Worm (Caenorhabditis elegans) whole organism, L2 larva: ENCODE measurements around the gene T02H6.8.

Source experiments
- C34F6.9 ChIP-seq: fragments of 150-350 bp; optimal IDR thresholded peaks from 2 replicates; lab custom pipeline; 2014; ENCODE audit warnings: missing biosample characterization, missing genetic modification characterization
- F13H6.1 ChIP-seq: sonication (generic microtip); optimal IDR thresholded peaks from 2 replicates; lab custom pipeline; 2016; ENCODE audit warnings: missing genetic modification characterization, missing compliant biosample characterization
- R02D3.7 ChIP-seq: fragments of 150-350 bp; optimal IDR thresholded peaks from 2 replicates; lab custom pipeline; 2014; ENCODE audit warnings: missing biosample characterization, missing genetic modification characterization
- ZK546.5 ChIP-seq: sonication (generic microtip); optimal IDR thresholded peaks from 2 replicates; lab custom pipeline; 2017; ENCODE audit warnings: missing biosample characterization, missing genetic modification characterization
- aly-2 ChIP-seq: fragments of 150-350 bp; optimal IDR thresholded peaks from 2 replicates; lab custom pipeline; 2014; ENCODE audit warnings: missing biosample characterization, missing genetic modification characterization
- ama-1 ChIP-seq: fragments of 150-350 bp; optimal IDR thresholded peaks from 2 replicates; lab custom pipeline; 2018; ENCODE audit warnings: inconsistent platforms
- blmp-1 ChIP-seq: sonication (generic microtip); optimal IDR thresholded peaks from 2 replicates; lab custom pipeline; 2017; ENCODE audit warnings: missing genetic modification characterization, mild to moderate bottlenecking, missing compliant biosample characterization, antibody characterized with exemption, moderate library complexity; ENCODE audit not compliant: insufficient read depth
- ceh-16 ChIP-seq: fragments of 150-350 bp; optimal IDR thresholded peaks from 2 replicates; lab custom pipeline; 2014; ENCODE audit warnings: missing biosample characterization, missing genetic modification characterization
- ceh-82 ChIP-seq: fragments of 150-350 bp; optimal IDR thresholded peaks from 2 replicates; lab custom pipeline; 2014; ENCODE audit warnings: missing biosample characterization, missing genetic modification characterization
- crh-2 ChIP-seq: sonication (generic microtip); optimal IDR thresholded peaks from 2 replicates; lab custom pipeline; 2017; ENCODE audit warnings: missing biosample characterization, missing genetic modification characterization
- egl-27 ChIP-seq: sonication (generic microtip); optimal IDR thresholded peaks from 3 replicates; lab custom pipeline; 2017; ENCODE audit warnings: missing biosample characterization, missing genetic modification reagents, missing genetic modification characterization
- elt-1 ChIP-seq: fragments of 150-350 bp; optimal IDR thresholded peaks from 2 replicates; lab custom pipeline; 2014; ENCODE audit warnings: missing biosample characterization, missing genetic modification characterization
- elt-3 ChIP-seq: sonication (generic microtip); optimal IDR thresholded peaks from 2 replicates; lab custom pipeline; 2017; ENCODE audit warnings: missing biosample characterization, missing genetic modification characterization
- fos-1 ChIP-seq: fragments of 150-350 bp; optimal IDR thresholded peaks from 2 replicates; lab custom pipeline; 2014; ENCODE audit warnings: missing biosample characterization, missing genetic modification characterization
- gmeb-1 ChIP-seq: fragments of 150-350 bp; optimal IDR thresholded peaks from 2 replicates; lab custom pipeline; 2014; ENCODE audit warnings: missing biosample characterization, missing genetic modification characterization
- lin-13 ChIP-seq: fragments of 150-350 bp; optimal IDR thresholded peaks from 2 replicates; lab custom pipeline; 2014; ENCODE audit warnings: missing biosample characterization, missing genetic modification reagents, missing genetic modification characterization
- lin-39 ChIP-seq: fragments of 150-350 bp; optimal IDR thresholded peaks from 2 replicates; lab custom pipeline; 2014; ENCODE audit warnings: missing biosample characterization, missing genetic modification reagents, missing genetic modification characterization
- lsy-2 ChIP-seq, 2 experiments: fragments of 150-350 bp in 1 of 2; sonication (generic microtip) in 1 of 2; optimal IDR thresholded peaks; 2 replicates each; lab custom pipeline; 2014 to 2017; ENCODE audit warnings: missing biosample characterization in 2 of 2, missing genetic modification characterization in 2 of 2
- mab-5 ChIP-seq: fragments of 150-350 bp; optimal IDR thresholded peaks from 2 replicates; lab custom pipeline; 2014; ENCODE audit warnings: missing biosample characterization, missing genetic modification characterization
- mbf-1 ChIP-seq: sonication (generic microtip); optimal IDR thresholded peaks from 2 replicates; lab custom pipeline; 2017; ENCODE audit warnings: missing biosample characterization, missing genetic modification characterization
- mdl-1 ChIP-seq, 2 experiments: fragments of 150-350 bp in 1 of 2; sonication (generic microtip) in 1 of 2; optimal IDR thresholded peaks; 2 replicates each; lab custom pipeline; 2017; ENCODE audit warnings: missing biosample characterization in 2 of 2, missing genetic modification characterization in 2 of 2
- nhr-12 ChIP-seq: fragments of 150-350 bp; optimal IDR thresholded peaks from 2 replicates; lab custom pipeline; 2014; ENCODE audit warnings: missing biosample characterization, missing genetic modification characterization
- nhr-129 ChIP-seq: fragments of 150-350 bp; optimal IDR thresholded peaks from 2 replicates; lab custom pipeline; 2014; ENCODE audit warnings: missing biosample characterization, missing genetic modification characterization
- nhr-21 ChIP-seq: fragments of 150-350 bp; optimal IDR thresholded peaks from 2 replicates; lab custom pipeline; 2014; ENCODE audit warnings: missing biosample characterization, missing genetic modification characterization
- nhr-237 ChIP-seq: fragments of 150-350 bp; optimal IDR thresholded peaks from 2 replicates; lab custom pipeline; 2014; ENCODE audit warnings: missing biosample characterization, missing genetic modification characterization
- nhr-25 ChIP-seq: fragments of 150-350 bp; sonication (generic microtip); optimal IDR thresholded peaks from 3 replicates; lab custom pipeline; 2014; ENCODE audit warnings: missing biosample characterization, missing genetic modification characterization
- nhr-6 ChIP-seq: fragments of 150-350 bp; optimal IDR thresholded peaks from 2 replicates; lab custom pipeline; 2014; ENCODE audit warnings: missing biosample characterization, missing genetic modification characterization
- nhr-77 ChIP-seq: fragments of 150-350 bp; optimal IDR thresholded peaks from 2 replicates; lab custom pipeline; 2014; ENCODE audit warnings: missing biosample characterization, missing genetic modification characterization
- sem-4 ChIP-seq: fragments of 150-350 bp; optimal IDR thresholded peaks from 2 replicates; lab custom pipeline; 2014; ENCODE audit warnings: missing biosample characterization, missing genetic modification reagents, missing genetic modification characterization
- sma-9 ChIP-seq, 2 experiments: fragments of 150-350 bp in 1 of 2; sonication (generic microtip) in 1 of 2; optimal IDR thresholded peaks; 2 replicates each; lab custom pipeline; 2014 to 2016; ENCODE audit warnings: missing genetic modification characterization in 2 of 2, mild to moderate bottlenecking in 1 of 2, missing biosample characterization in 1 of 2, missing compliant biosample characterization in 1 of 2, missing genetic modification reagents in 1 of 2, moderate library complexity in 1 of 2
- snpc-4 ChIP-seq: fragments of 150-350 bp; optimal IDR thresholded peaks from 2 replicates; lab custom pipeline; 2014; ENCODE audit warnings: missing biosample characterization, missing genetic modification characterization
- unc-39 ChIP-seq: fragments of 150-350 bp; optimal IDR thresholded peaks from 2 replicates; lab custom pipeline; 2014; ENCODE audit warnings: missing biosample characterization, missing genetic modification characterization
- unc-62 ChIP-seq: fragments of 150-350 bp; optimal IDR thresholded peaks from 2 replicates; lab custom pipeline; 2014; ENCODE audit warnings: missing biosample characterization, missing genetic modification reagents, missing genetic modification characterization
- zag-1 ChIP-seq: fragments of 150-350 bp; optimal IDR thresholded peaks from 2 replicates; lab custom pipeline; 2014; ENCODE audit warnings: missing biosample characterization, missing genetic modification characterization
- ztf-1 ChIP-seq: fragments of 200-800 bp; sonication (Bioruptor generic); conservative IDR thresholded peaks from 2 replicates; pipeline ENCODE4 v1.3.6; 2022; ENCODE audit warnings: missing genetic modification characterization, missing compliant biosample characterization

Gene T02H6.8

DNA sequence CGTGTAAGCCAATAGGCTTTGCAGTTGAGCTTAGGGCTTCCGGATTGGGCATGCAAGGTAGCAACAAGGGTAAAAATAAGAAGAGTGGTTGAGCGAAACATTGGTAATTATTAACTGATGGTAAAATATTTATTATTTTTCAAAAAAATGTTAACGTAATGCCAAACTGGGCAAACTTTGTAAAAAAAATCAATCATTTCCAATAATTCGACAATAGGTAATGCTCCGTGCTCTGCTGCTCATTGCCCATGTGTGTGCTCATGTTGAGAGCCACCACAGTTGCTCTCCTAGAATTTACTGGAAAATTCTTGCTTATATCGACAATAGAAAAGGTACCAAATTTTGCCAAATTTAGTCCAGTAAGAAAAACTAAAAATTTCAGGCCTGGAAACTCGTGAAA, at the start of gene T02H6.8, which contains the start of gene T02H6.10:
Gene T02H6.8, plus strand, starts transcription at position 221 of the 400 bp plus-strand sequence.
Gene T02H6.10, minus strand, starts transcription at position 101 of the 400 bp plus-strand sequence.
- TF ChIP-seq nhr-21 (tag; lab: Kevin White, UChicago) (no peak), nhr-77 (tag; lab: Kevin White, UChicago) (no peak), nhr-25 (no peak), mab-5 (tag; lab: Kevin White, UChicago) (no peak), ZK546.5 (tag; lab: Kevin White, UChicago) (no peak), crh-2 (no peak), zag-1 (no peak), C34F6.9 (tag; lab: Kevin White, UChicago) (no peak), mbf-1 (tag; lab: Kevin White, UChicago) (no peak), ceh-82 (tag; lab: Kevin White, UChicago) (no peak), lin-39 (tag; lab: Kevin White, UChicago) (no peak)

DNA sequence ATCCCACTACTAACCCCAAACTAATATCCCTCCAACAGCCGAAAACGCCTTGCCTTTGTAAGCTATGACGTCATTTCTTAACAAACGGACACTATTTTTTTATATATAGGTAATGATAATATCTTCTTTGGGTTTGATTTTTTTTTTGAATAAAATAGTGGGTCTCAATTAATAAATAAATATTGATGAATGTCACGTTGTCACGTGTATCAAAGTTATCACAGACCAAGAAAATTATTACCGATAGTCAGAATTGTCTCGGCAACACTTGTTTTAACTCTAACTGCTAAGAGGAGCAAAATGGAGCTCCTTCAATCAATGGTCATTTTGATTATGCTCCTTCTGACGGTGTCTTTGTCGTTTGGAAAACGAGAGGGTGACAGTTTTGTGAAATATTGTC, 46.6 kb upstream of the T02H6.8 start, which contains the start of gene T04B8.1:
Gene T04B8.1, plus strand, starts transcription at position 301 of the 400 bp plus-strand sequence.
- no peak for TF ChIP-seq aly-2 (tag; lab: Kevin White, UChicago)
- TF ChIP-seq nhr-129 (tag; lab: Kevin White, UChicago): no peak
- TF ChIP-seq F13H6.1: no peak
- no peak for TF ChIP-seq snpc-4 (tag; lab: Kevin White, UChicago)
- TF ChIP-seq sem-4 (tag; lab: Kevin White, UChicago): no peak
- TF ChIP-seq elt-1 (tag; lab: Kevin White, UChicago): no peak
- TF ChIP-seq zag-1: no peak
- no peak for TF ChIP-seq mab-5 (tag; lab: Kevin White, UChicago)
- TF ChIP-seq ama-1 (lab: Kevin White, UChicago): no peak
- TF ChIP-seq crh-2: no peak
- no peak for TF ChIP-seq elt-3 (tag; lab: Kevin White, UChicago)
- TF ChIP-seq nhr-25: no peak
- no peak for TF ChIP-seq nhr-6 (tag; lab: Kevin White, UChicago)
- no peak for TF ChIP-seq nhr-21 (tag; lab: Kevin White, UChicago)
- no peak for TF ChIP-seq nhr-237 (tag; lab: Kevin White, UChicago)

DNA sequence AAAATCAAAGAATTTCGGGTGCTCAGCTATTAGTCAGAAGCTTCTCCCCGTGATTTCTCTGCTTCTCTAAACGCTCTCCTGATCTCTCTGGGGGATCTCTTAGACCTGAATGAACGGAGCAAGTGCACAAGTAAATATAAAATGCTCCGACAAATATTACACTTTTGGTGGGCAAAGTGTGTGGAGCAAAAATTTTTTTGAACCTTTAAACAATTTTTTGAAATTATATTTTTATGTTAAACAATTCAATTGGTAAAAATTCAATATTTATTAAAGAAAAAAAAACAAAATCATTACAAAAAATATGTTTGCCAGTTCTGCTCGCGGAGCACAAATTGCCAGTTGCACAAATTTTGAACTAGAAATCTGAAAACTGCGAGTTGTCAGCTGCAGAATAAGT, 41.2 kb upstream of the T02H6.8 start, which contains the start of gene K07E8.6:
Gene K07E8.6, minus strand, starts transcription at position 101 of the 400 bp plus-strand sequence.
- peak; percentile 12 for TF ChIP-seq C34F6.9 (tag; lab: Kevin White, UChicago)
- no peak for TF ChIP-seq R02D3.7 (tag; lab: Kevin White, UChicago)

DNA sequence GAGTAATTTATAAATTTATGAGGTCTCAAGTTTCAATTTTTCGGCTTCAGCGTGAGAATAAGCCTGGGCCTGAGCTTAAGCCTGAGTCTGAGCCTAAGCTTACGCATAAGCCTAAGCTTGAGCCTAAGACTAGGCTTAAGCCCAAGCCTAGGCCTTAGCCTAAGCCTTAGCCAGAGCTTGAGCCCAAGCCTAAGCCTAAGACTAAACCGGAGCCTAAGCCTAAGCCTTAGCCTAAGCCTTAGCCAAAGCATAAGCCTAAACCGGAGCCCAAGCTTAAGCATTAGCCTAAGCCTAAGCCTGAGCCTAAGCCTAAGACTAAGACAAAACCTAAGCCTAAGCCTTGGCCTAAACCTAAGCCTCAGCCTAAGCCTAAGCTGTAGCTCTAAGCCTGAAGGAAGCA, 36.9 kb upstream of the T02H6.8 start:
- TF ChIP-seq unc-62 (GFP tag; lab: Kevin White, UChicago): no peak
- TF ChIP-seq unc-39 (tag; lab: Kevin White, UChicago): no peak
- no peak for TF ChIP-seq ztf-1 (GFP tag; lab: Robert Waterston, UW)
- no peak for TF ChIP-seq ama-1 (lab: Kevin White, UChicago)
- no peak for TF ChIP-seq sma-9 (GFP tag; optimal IDR thresholded peaks at IDR 0.05; lab: Kevin White, UChicago)
- no peak for TF ChIP-seq sma-9 (tag; optimal IDR thresholded peaks at IDR 0.05; lab: Kevin White, UChicago)
- TF ChIP-seq blmp-1: no peak
- TF ChIP-seq ceh-82 (tag; lab: Kevin White, UChicago): no peak
- no peak for TF ChIP-seq fos-1
- TF ChIP-seq F13H6.1: no peak
- TF ChIP-seq zag-1: no peak
- TF ChIP-seq C34F6.9 (tag; lab: Kevin White, UChicago): no peak
- TF ChIP-seq nhr-12 (tag; lab: Kevin White, UChicago): no peak
- TF ChIP-seq mdl-1 (tag; optimal IDR thresholded peaks at IDR 0.05; lab: Kevin White, UChicago): no peak
- TF ChIP-seq snpc-4 (tag; lab: Kevin White, UChicago): no peak
- TF ChIP-seq egl-27 (tag; lab: Kevin White, UChicago): no peak
- TF ChIP-seq lin-13 (GFP tag; lab: Kevin White, UChicago): no peak
- TF ChIP-seq lsy-2 (tag; optimal IDR thresholded peaks at IDR 0.05; lab: Kevin White, UChicago): no peak
- TF ChIP-seq nhr-21 (tag; lab: Kevin White, UChicago): no peak
- no peak for TF ChIP-seq ceh-16 (tag; lab: Kevin White, UChicago)
- TF ChIP-seq gmeb-1 (tag; lab: Kevin White, UChicago): no peak
